Worm (Caenorhabditis elegans): ENCODE data around the gene C03E10.1.

DNA sequence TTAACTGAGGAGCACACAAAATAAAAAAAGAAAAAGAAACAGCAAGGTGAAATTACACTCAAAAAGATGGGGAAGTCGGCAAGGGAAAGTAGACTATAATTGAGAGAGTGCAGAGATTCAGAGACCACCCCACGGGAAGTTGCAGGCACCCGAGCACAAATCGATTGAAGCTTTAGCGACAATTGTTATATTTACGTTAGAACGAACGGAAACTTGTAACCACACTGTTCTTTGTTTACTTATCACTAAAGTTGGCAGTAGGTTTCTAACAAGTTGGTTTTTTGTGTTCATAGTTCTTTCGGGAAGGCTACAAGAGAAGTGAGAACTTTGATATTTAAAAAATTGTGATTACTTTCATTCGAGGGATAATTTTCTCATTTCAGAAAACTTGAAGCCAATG lies 30.7 kb downstream of the C03E10.1 start, which contains the start of gene F47G9.4:
- TF ChIP-seq hmg-4 (GFP tag; optimal IDR thresholded peaks at IDR 0.05) (no peak), aly-1 (tag; optimal IDR thresholded peaks at IDR 0.05) (no peak), hmbx-1 (tag; optimal IDR thresholded peaks at IDR 0.05) (no peak), ama-1 (optimal IDR thresholded peaks at IDR 0.05) (no peak), pes-1 (GFP tag; IDR thresholded peaks at IDR 0.05) (no peak), B0310.2 (tag; optimal IDR thresholded peaks at IDR 0.05) (no peak), tbx-37 (GFP tag; conservative IDR thresholded peaks at IDR 0.05) (no peak), sea-1 (GFP tag; conservative IDR thresholded peaks at IDR 0.05) (no peak)
